Fruit fly (Drosophila melanogaster) whole organism, prepupa: Measurements from ENCODE around the gene Ref1.

Experiments used
- Met ChIP-seq: fragments of 200-800 bp; sonication (Bioruptor generic); optimal IDR thresholded peaks from 3 replicates; lab custom pipeline; 2016; ENCODE audit warnings: missing biosample characterization, missing genetic modification characterization
- Smox ChIP-seq: fragments of 200-800 bp; sonication (Bioruptor generic); optimal IDR thresholded peaks from 3 replicates; lab custom pipeline; 2016; ENCODE audit warnings: missing biosample characterization, missing genetic modification characterization
- Sox15 ChIP-seq: fragments of 200-800 bp; sonication (Bioruptor generic); optimal IDR thresholded peaks from 3 replicates; lab custom pipeline; 2016; ENCODE audit warnings: missing biosample characterization, missing genetic modification characterization
- dac ChIP-seq: fragments of 200-800 bp; sonication (Bioruptor generic); optimal IDR thresholded peaks from 2 replicates; lab custom pipeline; 2017; ENCODE audit warnings: missing biosample characterization, mild to moderate bottlenecking, missing genetic modification characterization
- net ChIP-seq: fragments of 200-800 bp; sonication (Bioruptor generic); optimal IDR thresholded peaks from 3 replicates; lab custom pipeline; 2016; ENCODE audit warnings: missing biosample characterization, missing genetic modification characterization
- pdm3 ChIP-seq: fragments of 200-800 bp; sonication (Bioruptor generic); optimal IDR thresholded peaks from 3 replicates; lab custom pipeline; 2016; ENCODE audit warnings: missing biosample characterization, missing genetic modification characterization
- spab ChIP-seq: fragments of 200-800 bp; sonication (Bioruptor generic); optimal IDR thresholded peaks from 2 replicates; lab custom pipeline; 2017; ENCODE audit warnings: missing biosample characterization, mild to moderate bottlenecking, missing genetic modification characterization, missing genetic modification reagents

DNA sequence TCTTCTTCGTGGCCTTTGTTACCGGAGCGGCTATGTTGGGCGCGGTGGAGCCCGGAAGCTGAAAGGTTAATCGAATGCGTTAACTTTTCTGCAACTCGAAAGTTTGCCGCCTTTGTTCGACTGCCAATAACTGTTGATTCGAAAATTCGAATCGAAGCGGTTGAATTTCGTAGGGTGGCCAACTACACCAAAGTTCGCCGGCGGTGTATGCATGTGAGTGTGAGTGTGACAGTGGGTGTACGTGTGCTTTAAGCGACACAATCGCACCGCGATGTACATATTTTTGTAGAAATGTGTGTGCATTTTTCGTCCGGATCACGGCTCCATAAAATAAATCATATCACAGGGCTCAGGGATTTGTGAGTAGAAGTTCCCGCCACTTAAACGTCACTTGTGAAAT, 5.3 kb upstream of the Ref1 start:
- TF ChIP-seq Smox (GFP tag; lab: Kevin White, UChicago) (no peak), dac (GFP tag; lab: Kevin White, UChicago) (no peak), net (GFP tag; lab: Kevin White, UChicago) (no peak), pdm3 (GFP tag; lab: Kevin White, UChicago) (no peak), spab (GFP tag; lab: Kevin White, UChicago) (no peak), Met (GFP tag; lab: Kevin White, UChicago) (no peak), Sox15 (GFP tag; lab: Kevin White, UChicago) (no peak)
